Worm (Caenorhabditis elegans) whole organism, L3 larva: ENCODE results near the gene F35D11.3.

Experiments used
- ceh-9 ChIP-seq: sonication (generic microtip); optimal IDR thresholded peaks from 2 replicates; lab custom pipeline; 2018; ENCODE audit warnings: missing biosample characterization, missing genetic modification characterization
- lin-15B ChIP-seq: fragments of 150-350 bp; optimal IDR thresholded peaks from 2 replicates; lab custom pipeline; 2014; ENCODE audit warnings: missing biosample characterization, missing genetic modification characterization
- snpc-4 ChIP-seq: fragments of 150-350 bp; optimal IDR thresholded peaks from 2 replicates; lab custom pipeline; 2014; ENCODE audit warnings: missing biosample characterization, missing genetic modification characterization
- ztf-4 ChIP-seq: fragments of 150-350 bp; optimal IDR thresholded peaks from 2 replicates; lab custom pipeline; 2014; ENCODE audit warnings: missing biosample characterization, missing genetic modification characterization

DNA sequence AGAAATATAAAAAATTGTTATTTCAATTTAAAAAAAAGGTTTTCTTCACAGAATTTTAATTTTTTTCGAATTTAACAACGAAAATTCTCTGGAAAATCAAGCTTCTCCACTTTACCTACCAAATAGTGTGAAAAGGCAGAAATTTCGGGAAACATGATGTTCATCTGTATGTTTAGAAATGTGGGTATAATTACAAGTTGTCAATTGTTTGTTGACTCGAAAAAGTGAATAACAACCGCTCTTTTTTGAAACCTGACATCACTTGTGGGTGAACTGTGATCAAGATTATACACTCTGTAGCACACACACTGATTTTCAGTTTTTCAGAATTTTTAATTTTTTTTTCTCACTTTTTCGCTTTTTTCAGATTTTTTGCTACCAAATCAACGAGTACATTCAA is 8.3 kb upstream of the F35D11.3 start:
- TF ChIP-seq ceh-9 (no peak), ztf-4 (no peak), lin-15B (no peak), snpc-4 (tag; lab: Kevin White, UChicago) (no peak)
